Fruit fly (Drosophila melanogaster): Measurements from ENCODE around the gene Frl.

Frl gene

DNA sequence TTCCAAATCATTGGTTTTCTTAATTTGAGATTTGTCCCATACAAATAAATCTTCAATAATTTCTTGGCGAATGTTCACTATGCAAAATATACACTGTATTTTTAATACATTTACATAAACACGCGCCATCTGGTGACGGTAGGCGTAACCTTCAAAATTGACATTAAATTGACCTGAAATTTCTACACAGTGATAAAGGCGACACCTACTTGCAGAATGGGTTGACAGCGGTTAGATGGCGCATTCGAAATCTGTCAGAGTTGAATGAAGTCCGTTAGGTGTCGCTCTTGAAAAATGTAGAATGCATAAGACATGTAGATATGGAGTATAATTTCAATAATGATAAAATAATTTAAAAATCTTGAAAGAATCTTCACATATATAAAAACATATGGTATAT lies 58.4 kb downstream of the Frl start (continued):
- TF ChIP-seq CG13123 (GFP tag; optimal IDR thresholded peaks at IDR 0.05) = peak; percentile 77
- no peak for TF ChIP-seq tap (tag; optimal IDR thresholded peaks at IDR 0.05)
- peak; percentile 65 for TF ChIP-seq eyg (GFP tag; optimal IDR thresholded peaks at IDR 0.05)
- TF ChIP-seq sens-2 (GFP tag; IDR thresholded peaks at IDR 0.05) = 0 out of 2 replicates have a peak, but pooled peaks have one; percentile 27
- TF ChIP-seq Deaf1 (tag; optimal IDR thresholded peaks at IDR 0.05) = peak; percentile 17
- TF ChIP-seq CG7963 (GFP tag; IDR thresholded peaks at IDR 0.05; ENCODE audit: partially characterized antibody) = no peak
- peak; percentile 71 for TF ChIP-seq Dad (GFP tag; optimal IDR thresholded peaks at IDR 0.05)
- peak; percentile 43 for TF ChIP-seq Bteb2 (GFP tag; optimal IDR thresholded peaks at IDR 0.05)
- TF ChIP-seq CG31388 (GFP tag; optimal IDR thresholded peaks at IDR 0.05) = peak; percentile 69
- TF ChIP-seq da (GFP tag; optimal IDR thresholded peaks at IDR 0.05) = peak; percentile 86
- TF ChIP-seq Dref (GFP tag; IDR thresholded peaks at IDR 0.05) = no peak
- no peak; the same call in 1 of the 2 replicates for TF ChIP-seq Oaz (GFP tag; IDR thresholded peaks at IDR 0.05)
- TF ChIP-seq CG15601 (tag; optimal IDR thresholded peaks at IDR 0.05) = peak; percentile 82
- peak; percentile 64 for TF ChIP-seq Fer3 (tag; optimal IDR thresholded peaks at IDR 0.05)
- no peak for TF ChIP-seq CG9797 (GFP tag; optimal IDR thresholded peaks at IDR 0.05)
- peak; percentile 87 for TF ChIP-seq lmd (GFP tag; IDR thresholded peaks at IDR 0.05)
- TF ChIP-seq pan (optimal IDR thresholded peaks at IDR 0.05) = no peak
- peak in 1 of 2 experiments; percentile 65 for TF ChIP-seq pan (GFP tag; optimal IDR thresholded peaks at IDR 0.05 in 1 of 2, IDR thresholded peaks at IDR 0.05 in 1 of 2)
- TF ChIP-seq Sry-δ (GFP tag; optimal IDR thresholded peaks at IDR 0.05) = peak; percentile 46
- TF ChIP-seq kni (GFP tag; optimal IDR thresholded peaks at IDR 0.05) = no peak
- TF ChIP-seq trem (tag; optimal IDR thresholded peaks at IDR 0.05) = peak; percentile 66
- peak; percentile 72 for TF ChIP-seq fd102C (GFP tag; optimal IDR thresholded peaks at IDR 0.05)
- TF ChIP-seq Dip2 (GFP tag; IDR thresholded peaks at IDR 0.05) = peak; percentile 67; the same call in 1 of the 2 replicates
- peak; percentile 72 for TF ChIP-seq pita (GFP tag; optimal IDR thresholded peaks at IDR 0.05)
- TF ChIP-seq Antp (GFP tag; optimal IDR thresholded peaks at IDR 0.05) = peak; percentile 86
- TF ChIP-seq Jarid2 (GFP tag; optimal IDR thresholded peaks at IDR 0.05) = peak; percentile 48
- TF ChIP-seq CG10366 (GFP tag; IDR thresholded peaks at IDR 0.05) = peak; percentile 86
- peak; percentile 49 for TF ChIP-seq CG3407 (GFP tag; optimal IDR thresholded peaks at IDR 0.05)
- no peak for TF ChIP-seq CG10321 (GFP tag; IDR thresholded peaks at IDR 0.05)
- peak; percentile 46 for TF ChIP-seq Adf1 (GFP tag; IDR thresholded peaks at IDR 0.05)
- TF ChIP-seq croc (GFP tag; conservative IDR thresholded peaks at IDR 0.05) = peak; percentile 69; the same call in 2 of the 3 replicates
- peak; percentile 79 for TF ChIP-seq CG2712 (tag; optimal IDR thresholded peaks at IDR 0.05)
- peak; percentile 58 for TF ChIP-seq disco-r (GFP tag; optimal IDR thresholded peaks at IDR 0.05)
- peak; percentile 79; the same call in 2 of the 3 replicates for TF ChIP-seq CG2199 (GFP tag; IDR thresholded peaks at IDR 0.05)
- TF ChIP-seq gcm (GFP tag; optimal IDR thresholded peaks at IDR 0.05) = peak; percentile 44
- no peak for TF ChIP-seq CG3995 (GFP tag; optimal IDR thresholded peaks at IDR 0.05)
- TF ChIP-seq inv (GFP tag; IDR thresholded peaks at IDR 0.05; ENCODE audit: partially characterized antibody) = peak; percentile 43; the same call in 1 of the 2 replicates
- peak; percentile 29 for TF ChIP-seq org-1 (GFP tag; optimal IDR thresholded peaks at IDR 0.05)
- TF ChIP-seq sqz (GFP tag; optimal IDR thresholded peaks at IDR 0.05) = no peak
- TF ChIP-seq CG11504 (tag; optimal IDR thresholded peaks at IDR 0.05) = peak; percentile 64
- peak; percentile 66 for TF ChIP-seq D19A (tag; optimal IDR thresholded peaks at IDR 0.05)
- peak; percentile 86 for TF ChIP-seq ken (GFP tag; IDR thresholded peaks at IDR 0.05)
- TF ChIP-seq CG1233 (GFP tag; optimal IDR thresholded peaks at IDR 0.05) = peak; percentile 59
- peak; percentile 93 for TF ChIP-seq NFAT (GFP tag; IDR thresholded peaks at IDR 0.05)
- TF ChIP-seq CG16815 (GFP tag; optimal IDR thresholded peaks at IDR 0.05) = peak; percentile 85
- TF ChIP-seq ara (GFP tag; IDR thresholded peaks at IDR 0.05) = peak; percentile 53; the same call in 1 of the 2 replicates
- peak; percentile 71 for TF ChIP-seq tgo (GFP tag; IDR thresholded peaks at IDR 0.05)
- no peak; the same call in 1 of the 2 replicates for TF ChIP-seq Nf-YA (GFP tag; IDR thresholded peaks at IDR 0.05)
- peak; percentile 48 for TF ChIP-seq CG17802 (tag; optimal IDR thresholded peaks at IDR 0.05)
- peak; percentile 56 for TF ChIP-seq Oli (tag; optimal IDR thresholded peaks at IDR 0.05)
- TF ChIP-seq CG4820 (GFP tag; optimal IDR thresholded peaks at IDR 0.05) = peak; percentile 77
